Fruit fly (Drosophila melanogaster) whole organism, prepupa: ENCODE results near the gene Jhbp4.
A peak's percentile ranks its signal among the peaks of the same experiment; 100 is the strongest.

ENCODE experiments used
- CG10631 ChIP-seq: fragments of 200-800 bp; sonication (Bioruptor generic); optimal IDR thresholded peaks from 2 replicates; lab custom pipeline; 2016; ENCODE audit warnings: missing biosample characterization, missing genetic modification characterization
- CG10669 ChIP-seq: fragments of 200-800 bp; sonication (Bioruptor generic); optimal IDR thresholded peaks from 3 replicates; lab custom pipeline; 2018; ENCODE audit warnings: missing biosample characterization, mild to moderate bottlenecking, missing genetic modification characterization, moderate library complexity
- CG11294 ChIP-seq: fragments of 200-800 bp; sonication (Bioruptor generic); IDR thresholded peaks from 2 replicates; pipeline ENCODE4 v1.3.6; 2022; ENCODE audit warnings: missing biosample characterization, missing genetic modification characterization
- CG11762 ChIP-seq: fragments of 200-800 bp; sonication (Bioruptor generic); optimal IDR thresholded peaks from 3 replicates; lab custom pipeline; 2016; ENCODE audit warnings: missing biosample characterization, missing genetic modification characterization; ENCODE audit not compliant: insufficient read depth
- CG11902 ChIP-seq: fragments of 200-800 bp; sonication (Bioruptor generic); optimal IDR thresholded peaks from 3 replicates; lab custom pipeline; 2016; ENCODE audit warnings: missing biosample characterization, missing genetic modification characterization
- CG15336 ChIP-seq: fragments of 200-800 bp; sonication (Bioruptor generic); IDR thresholded peaks from 2 replicates; pipeline ENCODE4 v1.3.6; 2022; ENCODE audit warnings: missing biosample characterization, missing genetic modification characterization
- CG3032 ChIP-seq: fragments of 200-800 bp; optimal IDR thresholded peaks from 2 replicates; lab custom pipeline; 2019; ENCODE audit warnings: missing biosample characterization, mild to moderate bottlenecking, missing genetic modification characterization, moderate library complexity
- CG32006 ChIP-seq: fragments of 200-800 bp; sonication (Bioruptor generic); optimal IDR thresholded peaks from 3 replicates; lab custom pipeline; 2017; ENCODE audit warnings: missing biosample characterization, mild to moderate bottlenecking, missing genetic modification characterization
- CG6163 ChIP-seq: fragments of 200-800 bp; sonication (Bioruptor generic); IDR thresholded peaks from 3 replicates; pipeline ENCODE4 v1.3.6; 2022; ENCODE audit warnings: missing biosample characterization, missing genetic modification characterization
- CG6276 ChIP-seq: fragments of 200-800 bp; sonication (Bioruptor generic); optimal IDR thresholded peaks from 2 replicates; lab custom pipeline; 2017; ENCODE audit warnings: missing biosample characterization, mild to moderate bottlenecking, missing genetic modification characterization
- CG6792 ChIP-seq: fragments of 200-800 bp; sonication (Bioruptor generic); optimal IDR thresholded peaks from 3 replicates; lab custom pipeline; 2016; ENCODE audit warnings: missing biosample characterization, missing genetic modification characterization
- CG8319 ChIP-seq: fragments of 200-800 bp; sonication (Bioruptor generic); optimal IDR thresholded peaks from 3 replicates; lab custom pipeline; 2016; ENCODE audit warnings: missing biosample characterization, missing genetic modification characterization
- CG9139 ChIP-seq: fragments of 200-800 bp; sonication (Bioruptor generic); optimal IDR thresholded peaks from 3 replicates; lab custom pipeline; 2017; ENCODE audit warnings: missing biosample characterization, mild to moderate bottlenecking, missing genetic modification characterization
- Eip75B ChIP-seq: fragments of 200-800 bp; sonication (Bioruptor generic); optimal IDR thresholded peaks from 3 replicates; lab custom pipeline; 2016; ENCODE audit warnings: missing biosample characterization, missing genetic modification characterization
- Eip78C ChIP-seq: fragments of 200-800 bp; sonication (Bioruptor generic); peaks from one replicate; lab custom pipeline; 2016; ENCODE audit warnings: missing biosample characterization, missing genetic modification characterization
- Ets21C ChIP-seq: fragments of 200-800 bp; sonication (Bioruptor generic); optimal IDR thresholded peaks from 3 replicates; lab custom pipeline; 2016; ENCODE audit warnings: missing biosample characterization, missing genetic modification characterization
- Ets96B ChIP-seq: fragments of 200-800 bp; optimal IDR thresholded peaks from 2 replicates; lab custom pipeline; 2019; ENCODE audit warnings: missing biosample characterization, mild to moderate bottlenecking, missing genetic modification characterization, moderate library complexity
- Gug ChIP-seq: fragments of 200-800 bp; sonication (Bioruptor generic); IDR thresholded peaks from 2 replicates; pipeline ENCODE4 v1.3.6; 2022; ENCODE audit warnings: missing biosample characterization, missing genetic modification characterization
- Met ChIP-seq: fragments of 200-800 bp; sonication (Bioruptor generic); optimal IDR thresholded peaks from 3 replicates; lab custom pipeline; 2016; ENCODE audit warnings: missing biosample characterization, missing genetic modification characterization
- Sox14 ChIP-seq: fragments of 200-800 bp; sonication (Bioruptor generic); optimal IDR thresholded peaks from 3 replicates; lab custom pipeline; 2016; ENCODE audit warnings: missing biosample characterization, missing genetic modification characterization
- achi ChIP-seq: fragments of 200-800 bp; sonication (Bioruptor generic); optimal IDR thresholded peaks from 3 replicates; lab custom pipeline; 2016; ENCODE audit warnings: missing biosample characterization, missing genetic modification characterization
- dac ChIP-seq: fragments of 200-800 bp; sonication (Bioruptor generic); optimal IDR thresholded peaks from 2 replicates; lab custom pipeline; 2017; ENCODE audit warnings: missing biosample characterization, mild to moderate bottlenecking, missing genetic modification characterization
- eg ChIP-seq: fragments of 200-800 bp; sonication (Bioruptor generic); IDR thresholded peaks from 3 replicates; pipeline ENCODE4 v1.3.6; 2022; ENCODE audit warnings: missing biosample characterization, missing genetic modification characterization
- esn ChIP-seq: fragments of 200-800 bp; sonication (Bioruptor generic); optimal IDR thresholded peaks from 2 replicates; lab custom pipeline; 2016; ENCODE audit warnings: missing biosample characterization, mild to moderate bottlenecking, missing genetic modification characterization, moderate library complexity
- fd85E ChIP-seq: fragments of 200-800 bp; sonication (Bioruptor generic); optimal IDR thresholded peaks from 3 replicates; lab custom pipeline; 2016; ENCODE audit warnings: missing biosample characterization, missing genetic modification characterization
- fkh ChIP-seq: fragments of 200-800 bp; sonication (Bioruptor generic); optimal IDR thresholded peaks from 3 replicates; lab custom pipeline; 2017; ENCODE audit warnings: missing biosample characterization, mild to moderate bottlenecking, missing genetic modification characterization, moderate library complexity
- pdm3 ChIP-seq: fragments of 200-800 bp; sonication (Bioruptor generic); optimal IDR thresholded peaks from 3 replicates; lab custom pipeline; 2016; ENCODE audit warnings: missing biosample characterization, missing genetic modification characterization
- spab ChIP-seq: fragments of 200-800 bp; sonication (Bioruptor generic); optimal IDR thresholded peaks from 2 replicates; lab custom pipeline; 2017; ENCODE audit warnings: missing biosample characterization, mild to moderate bottlenecking, missing genetic modification characterization, missing genetic modification reagents
- svp ChIP-seq: fragments of 200-800 bp; sonication (Bioruptor generic); peaks from one replicate; lab custom pipeline; 2016; ENCODE audit warnings: missing biosample characterization, missing genetic modification characterization
- vri ChIP-seq: fragments of 200-800 bp; sonication (Bioruptor generic); optimal IDR thresholded peaks from 3 replicates; lab custom pipeline; 2016; ENCODE audit warnings: missing biosample characterization, mild to moderate bottlenecking, missing genetic modification characterization

Jhbp4 gene

dm6 chr3R:16005943-16006342, 37.4 kb upstream of the Jhbp4 start:
- no peak for TF ChIP-seq CG6276 (GFP tag; lab: Kevin White, UChicago)
- no peak for TF ChIP-seq Met
- peak; percentile 81 for TF ChIP-seq fkh

- TF ChIP-seq svp (peak; percentile 63), dac (no peak), Gug (GFP tag; lab: Robert Waterston, UW) (no peak), CG9139 (GFP tag; lab: Kevin White, UChicago) (no peak), CG11294 (no peak), Ets96B (tag; lab: Kevin White, UChicago) (no peak), fkh (peak; percentile 91), CG3032 (tag; lab: Kevin White, UChicago) (no peak), CG6163 (GFP tag; lab: Robert Waterston, UW) (no peak), Sox14 (GFP tag; lab: Kevin White, UChicago) (no peak), Eip78C (GFP tag; lab: Kevin White, UChicago) (peak; percentile 7), CG11902 (GFP tag; lab: Kevin White, UChicago) (no peak)
These were observed 36.3 kb upstream of the Jhbp4 start for dm6 chr3R:16006806-16007556.

- TF ChIP-seq CG8319 (GFP tag; lab: Kevin White, UChicago) (no peak), CG6163 (GFP tag; lab: Robert Waterston, UW) (no peak), svp (no peak), esn (GFP tag; lab: Kevin White, UChicago) (no peak), CG9139 (GFP tag; lab: Kevin White, UChicago) (no peak), spab (GFP tag; lab: Kevin White, UChicago) (no peak), CG11902 (GFP tag; lab: Kevin White, UChicago) (no peak), fkh (peak; percentile 27)
- TF ChIP-seq, all 60 proteins: peak for 1
These were observed 35.0 kb upstream of the Jhbp4 start for dm6 chr3R:16008300-16008699.

- no peak for TF ChIP-seq fd85E (GFP tag; lab: Kevin White, UChicago)
- no peak for TF ChIP-seq Gug (GFP tag; lab: Robert Waterston, UW)
- peak; percentile 8 for TF ChIP-seq fkh
- TF ChIP-seq vri (GFP tag; lab: Kevin White, UChicago), result peak; percentile 49
- no peak for TF ChIP-seq CG6276 (GFP tag; lab: Kevin White, UChicago)
- peak; percentile 3 for TF ChIP-seq Sox14 (GFP tag; lab: Kevin White, UChicago)
- no peak for TF ChIP-seq CG10669 (GFP tag; lab: Kevin White, UChicago)
- peak; percentile 33 for TF ChIP-seq Eip78C (GFP tag; lab: Kevin White, UChicago)
These were observed 34.3 kb upstream of the Jhbp4 start, which contains the start of gene GATAe for dm6 chr3R:16009030-16009429. TSS of gene GATAe (plus strand) at chr3R:16009105.

- TF ChIP-seq Eip75B (GFP tag; lab: Kevin White, UChicago) (no peak), CG8319 (GFP tag; lab: Kevin White, UChicago) (no peak), CG11902 (GFP tag; lab: Kevin White, UChicago) (no peak), CG9139 (GFP tag; lab: Kevin White, UChicago) (no peak), CG15336 (GFP tag; lab: Robert Waterston, UW) (no peak), eg (no peak), CG11762 (GFP tag; lab: Kevin White, UChicago) (no peak), pdm3 (no peak), achi (GFP tag; lab: Kevin White, UChicago) (no peak), spab (GFP tag; lab: Kevin White, UChicago) (no peak), Ets21C (no peak), vri (GFP tag; lab: Kevin White, UChicago) (no peak), CG6163 (GFP tag; lab: Robert Waterston, UW) (no peak), CG6792 (GFP tag; lab: Kevin White, UChicago) (no peak), Ets96B (tag; lab: Kevin White, UChicago) (no peak), CG32006 (GFP tag; lab: Kevin White, UChicago) (no peak), CG10631 (GFP tag; lab: Kevin White, UChicago) (no peak)
These were observed 33.2 kb upstream of the Jhbp4 start for dm6 chr3R:16010009-16010505.
